Worm (Caenorhabditis elegans): ENCODE measurements around the gene Y42H9AR.4.

DNA sequence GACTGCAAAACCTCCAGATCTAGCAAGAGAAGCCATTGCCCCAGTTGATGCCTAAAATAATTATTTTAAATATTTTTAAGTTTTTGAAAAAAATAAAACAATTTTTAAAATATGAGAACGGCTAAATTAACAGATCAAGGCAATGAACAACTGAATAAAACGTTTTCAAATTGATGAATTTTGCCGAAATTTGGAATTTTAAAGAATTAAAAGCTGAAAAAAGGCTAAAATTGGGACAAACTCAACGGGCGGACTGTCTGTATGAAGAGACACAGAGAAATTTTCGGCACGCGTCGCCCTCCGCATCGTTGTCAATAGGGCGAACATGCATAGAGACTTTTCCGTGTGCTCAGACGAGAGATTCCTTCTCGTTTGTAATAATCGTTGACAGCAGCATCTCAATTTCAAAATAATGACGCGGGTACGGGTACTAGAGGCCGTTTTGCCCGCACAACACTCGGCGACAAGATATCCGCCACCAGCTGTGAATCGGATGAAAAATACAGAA, 24.0 kb upstream of the Y42H9AR.4 start, which contains the start of the genes isp-1 and islo-1:
- peak; percentile 18 for TF ChIP-seq lin-13 (tag; optimal IDR thresholded peaks at IDR 0.05)
- no peak for TF ChIP-seq nhr-76 (tag; optimal IDR thresholded peaks at IDR 0.05)
- TF ChIP-seq snpc-4 (tag; optimal IDR thresholded peaks at IDR 0.05) = no peak
- no peak for TF ChIP-seq M03D4.4 (tag; optimal IDR thresholded peaks at IDR 0.05)
- no peak for TF ChIP-seq nhr-28 (tag; optimal IDR thresholded peaks at IDR 0.05)
- no peak for TF ChIP-seq nhr-237 (tag; optimal IDR thresholded peaks at IDR 0.05)
- TF ChIP-seq flh-1 (GFP tag; optimal IDR thresholded peaks at IDR 0.05) = no peak
- no peak for TF ChIP-seq ceh-43 (GFP tag; optimal IDR thresholded peaks at IDR 0.05)
- no peak for TF ChIP-seq sem-2 (GFP tag; optimal IDR thresholded peaks at IDR 0.05)
- no peak for TF ChIP-seq nhr-12 (tag; optimal IDR thresholded peaks at IDR 0.05)
- peak; percentile 42 for TF ChIP-seq lsy-2 (tag; optimal IDR thresholded peaks at IDR 0.05)
- TF ChIP-seq unc-39 (tag; optimal IDR thresholded peaks at IDR 0.05) = no peak
- TF ChIP-seq ztf-11 (tag; optimal IDR thresholded peaks at IDR 0.05) = no peak
